Worm (Caenorhabditis elegans): Measurements from ENCODE around the gene lig-4.

Gene lig-4

ce11 chrIII:7499421-7499902 is 21.8 kb upstream of the lig-4 start, which contains the start of the genes C07H6.9 and sap-140 (continued):
- TF ChIP-seq mep-1 (tag; optimal IDR thresholded peaks at IDR 0.05) = peak; percentile 97
- no peak for TF ChIP-seq hlh-4 (tag; optimal IDR thresholded peaks at IDR 0.05)
- TF ChIP-seq mef-2 (tag; optimal IDR thresholded peaks at IDR 0.05) = peak; percentile 46
- TF ChIP-seq sox-4 (tag; optimal IDR thresholded peaks at IDR 0.05) = peak; percentile 64
- peak; percentile 92 to 96 for TF ChIP-seq lin-35 (GFP tag; optimal IDR thresholded peaks at IDR 0.05)
- TF ChIP-seq nhr-20 (tag; optimal IDR thresholded peaks at IDR 0.05) = peak; percentile 88
- peak; percentile 90 to 91 for TF ChIP-seq lsy-2 (tag; optimal IDR thresholded peaks at IDR 0.05)
- peak; percentile 47 for TF ChIP-seq vab-15 (tag; optimal IDR thresholded peaks at IDR 0.05)
- TF ChIP-seq ama-1 (optimal IDR thresholded peaks at IDR 0.05) = no peak
- TF ChIP-seq unc-86 (tag; optimal IDR thresholded peaks at IDR 0.05) = peak; percentile 79
- peak; percentile 94 for TF ChIP-seq unc-130 (tag; optimal IDR thresholded peaks at IDR 0.05)
- TF ChIP-seq fkh-8 (tag; optimal IDR thresholded peaks at IDR 0.05) = peak; percentile 66
- TF ChIP-seq mdl-1 (tag; optimal IDR thresholded peaks at IDR 0.05) = peak in 1 of 2 experiments; percentile 81
- TF ChIP-seq sup-37 (GFP tag; optimal IDR thresholded peaks at IDR 0.05) = peak; percentile 22
- no peak for TF ChIP-seq hpl-2 (GFP tag; optimal IDR thresholded peaks at IDR 0.05)
- no peak for TF ChIP-seq fkh-4 (tag; optimal IDR thresholded peaks at IDR 0.05; ENCODE audit: borderline replicate concordance)
- TF ChIP-seq lir-3 (tag; optimal IDR thresholded peaks at IDR 0.05; ENCODE audit: poor library complexity) = peak; percentile 56
- peak; percentile 73 for TF ChIP-seq lin-15B (tag; optimal IDR thresholded peaks at IDR 0.05)
- TF ChIP-seq grh-1 (GFP tag; IDR thresholded peaks at IDR 0.05) = peak; percentile 68
- TF ChIP-seq snpc-4 (tag; optimal IDR thresholded peaks at IDR 0.05) = peak; percentile 80
- TF ChIP-seq aly-2 (tag; optimal IDR thresholded peaks at IDR 0.05) = peak; percentile 6
- TF ChIP-seq pag-3 (tag; optimal IDR thresholded peaks at IDR 0.05; ENCODE audit: borderline replicate concordance, insufficient read depth) = no peak
- TF ChIP-seq C04F5.9 (tag; optimal IDR thresholded peaks at IDR 0.05) = peak; percentile 51
- TF ChIP-seq hlh-17 (GFP tag; optimal IDR thresholded peaks at IDR 0.05; ENCODE audit: borderline replicate concordance) = no peak
- no peak for TF ChIP-seq pqm-1 (tag; optimal IDR thresholded peaks at IDR 0.05)
- peak; percentile 93 to 96 (median 95) for TF ChIP-seq dpl-1 (GFP tag; optimal IDR thresholded peaks at IDR 0.05)
- TF ChIP-seq xbp-1 (tag; optimal IDR thresholded peaks at IDR 0.05) = peak; percentile 87
- TF ChIP-seq nhr-90 (tag; optimal IDR thresholded peaks at IDR 0.05; ENCODE audit: poor library complexity) = peak; percentile 85
- no peak for TF ChIP-seq sptf-1 (tag; optimal IDR thresholded peaks at IDR 0.05)
- peak; percentile 67 for TF ChIP-seq lin-39 (tag; optimal IDR thresholded peaks at IDR 0.05)
- TF ChIP-seq ces-1 (GFP tag; optimal IDR thresholded peaks at IDR 0.05) = no peak
- TF ChIP-seq ceh-63 (GFP tag; optimal IDR thresholded peaks at IDR 0.05) = no peak
- peak; percentile 84 for TF ChIP-seq tbx-2 (tag; optimal IDR thresholded peaks at IDR 0.05)
- peak; percentile 64 for TF ChIP-seq F16B12.6 (tag; optimal IDR thresholded peaks at IDR 0.05)
- no peak for TF ChIP-seq unc-30 (tag; optimal IDR thresholded peaks at IDR 0.05)

ce11 chrIII:7506983-7507382 is 14.3 kb upstream of the lig-4 start:
- TF ChIP-seq blmp-1 (tag; optimal IDR thresholded peaks at IDR 0.05) (peak; percentile 72), C16A3.4 (tag; optimal IDR thresholded peaks at IDR 0.05) (no peak)

DNA sequence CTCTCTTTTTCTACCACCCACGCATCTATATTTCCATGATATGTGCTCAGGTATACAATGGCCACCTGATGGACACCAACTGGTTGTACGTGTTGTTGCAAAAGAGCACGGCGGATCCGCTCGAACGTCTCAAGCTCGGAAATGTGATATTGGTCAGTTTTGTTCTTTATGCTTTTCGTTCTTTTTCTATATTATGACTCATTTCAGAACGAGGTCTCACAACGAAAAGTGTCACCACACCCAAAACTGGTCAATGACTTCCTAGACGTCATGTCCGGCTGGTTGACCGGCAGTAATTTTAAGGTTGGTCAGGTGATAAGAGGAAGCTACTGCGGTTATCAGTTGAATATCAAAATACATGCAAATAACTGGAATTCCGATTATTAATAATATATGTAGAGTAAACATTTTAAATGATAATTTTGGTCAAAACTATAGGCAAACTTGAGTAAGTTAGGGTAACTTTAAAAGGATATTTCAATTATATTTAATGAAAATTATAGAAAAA is 13.1 kb upstream of the lig-4 start, which contains the start of gene cls-1:
TSS of gene cls-1 (plus strand) at position 51 of the 508 bp plus-strand sequence.
- TF ChIP-seq mab-9 (GFP tag; IDR thresholded peaks at IDR 0.05) (no peak), zag-1 (tag; optimal IDR thresholded peaks at IDR 0.05) (no peak), aha-1 (tag; optimal IDR thresholded peaks at IDR 0.05) (no peak), fkh-8 (tag; optimal IDR thresholded peaks at IDR 0.05) (no peak), ceh-8 (GFP tag; optimal IDR thresholded peaks at IDR 0.05) (no peak), ets-5 (GFP tag; IDR thresholded peaks at IDR 0.05) (no peak)
